Worm (Caenorhabditis elegans) whole organism, L4/young adult: Measurements from ENCODE around the gene algn-8.

Source experiments
- W03F9.2 ChIP-seq: fragments of 150-350 bp; optimal IDR thresholded peaks from 2 replicates; lab custom pipeline; 2014; ENCODE audit warnings: missing biosample characterization, missing genetic modification characterization
- dao-5 ChIP-seq: sonication (generic microtip); optimal IDR thresholded peaks from 2 replicates; lab custom pipeline; 2016; ENCODE audit warnings: missing genotype, missing genetic modification characterization, moderate library complexity, missing compliant biosample characterization
- him-1 ChIP-seq: sonication (generic microtip); optimal IDR thresholded peaks from 2 replicates; lab custom pipeline; 2016; ENCODE audit warnings: missing genotype, missing genetic modification reagents, missing genetic modification characterization, missing compliant biosample characterization

ce11 chrII:9862147-9862546 is 24.1 kb downstream of the algn-8 start, which contains the start of gene C08H9.18:
- TF ChIP-seq dao-5 (tag; lab: Kevin White, UChicago) (no peak), W03F9.2 (no peak), him-1 (tag; lab: Kevin White, UChicago) (no peak)
